Worm (Caenorhabditis elegans): Measurements from ENCODE around the gene ZK1067.4.

ce11 chrII:9254187-9254586, 44.0 kb downstream of the ZK1067.4 start, which contains the start of gene nlp-82:
- TF ChIP-seq tab-1 (GFP tag; IDR thresholded peaks at IDR 0.05) (no peak), flt-1 (GFP tag; IDR thresholded peaks at IDR 0.05) (no peak), med-1 (GFP tag; optimal IDR thresholded peaks at IDR 0.05; ENCODE audit: insufficient read depth) (no peak), ref-1 (GFP tag; conservative IDR thresholded peaks at IDR 0.05) (no peak), T22C8.4 (GFP tag; IDR thresholded peaks at IDR 0.05) (no peak), cog-1 (tag; optimal IDR thresholded peaks at IDR 0.05) (no peak), ztf-23 (GFP tag; IDR thresholded peaks at IDR 0.05) (no peak), ztf-29 (GFP tag; IDR thresholded peaks at IDR 0.05) (no peak), klf-2 (GFP tag; conservative IDR thresholded peaks at IDR 0.05) (no peak)

Data from whole organism, midembryonic.